Worm (Caenorhabditis elegans) whole organism, late embryonic: ENCODE measurements around the gene clec-169.

ENCODE experiments used
- K09A11.1 ChIP-seq: sonication (generic microtip); optimal IDR thresholded peaks from 2 replicates; lab custom pipeline; 2017; ENCODE audit warnings: antibody characterized with exemption, mild to moderate bottlenecking, missing genetic modification characterization, missing compliant biosample characterization; ENCODE audit not compliant: insufficient read depth
- ama-1 ChIP-seq: fragments of 150-350 bp; optimal IDR thresholded peaks from 2 replicates; lab custom pipeline; 2014
- ceh-19 ChIP-seq: fragments of 200-800 bp; sonication (Bioruptor generic); optimal IDR thresholded peaks from 2 replicates; lab custom pipeline; 2018; ENCODE audit warnings: mild to moderate bottlenecking, missing genetic modification characterization, missing compliant biosample characterization
- npax-4 ChIP-seq: sonication (generic microtip); optimal IDR thresholded peaks from 2 replicates; lab custom pipeline; 2016; ENCODE audit warnings: missing genetic modification characterization, missing compliant biosample characterization
- pax-1 ChIP-seq: fragments of 150-350 bp; optimal IDR thresholded peaks from 2 replicates; lab custom pipeline; 2014; ENCODE audit warnings: missing biosample characterization, missing genetic modification characterization
- unc-86 ChIP-seq: sonication (generic microtip); optimal IDR thresholded peaks from 2 replicates; lab custom pipeline; 2016; ENCODE audit warnings: missing genetic modification characterization, missing compliant biosample characterization

- TF ChIP-seq npax-4 (tag; lab: Kevin White, UChicago): no peak
- no peak for TF ChIP-seq K09A11.1 (tag; lab: Kevin White, UChicago)
- no peak for TF ChIP-seq pax-1 (tag; lab: Kevin White, UChicago)
- no peak for TF ChIP-seq ama-1 (lab: Kevin White, UChicago)
- no peak for TF ChIP-seq ceh-19 (GFP tag; lab: Kevin White, UChicago)
- no peak for TF ChIP-seq unc-86
Measured at ce11 chrIV:1234780-1235179, 26.3 kb upstream of the clec-169 start.
